Worm (Caenorhabditis elegans) whole organism, late embryonic: ENCODE results near the gene Y39G8B.5.
A peak's percentile ranks its signal among the peaks of the same experiment; 100 is the strongest.

Source experiments
- C08G9.2 ChIP-seq: sonication (generic microtip); optimal IDR thresholded peaks from 2 replicates; lab custom pipeline; 2016; ENCODE audit warnings: mild to moderate bottlenecking, missing genetic modification characterization, moderate library complexity, missing compliant biosample characterization
- C38D4.7 ChIP-seq: fragments of 200-800 bp; sonication (Bioruptor generic); optimal IDR thresholded peaks from 2 replicates; lab custom pipeline; 2018; ENCODE audit warnings: mild to moderate bottlenecking, missing genetic modification characterization, moderate library complexity, missing compliant biosample characterization
- F13H6.1 ChIP-seq: sonication (generic microtip); optimal IDR thresholded peaks from 2 replicates; lab custom pipeline; 2016; ENCODE audit warnings: missing genetic modification characterization, missing compliant biosample characterization
- K02D7.2 ChIP-seq: sonication (generic microtip); optimal IDR thresholded peaks from 2 replicates; lab custom pipeline; 2017; ENCODE audit warnings: mild to moderate bottlenecking, missing genetic modification characterization, missing compliant biosample characterization
- K09A11.1 ChIP-seq: sonication (generic microtip); optimal IDR thresholded peaks from 2 replicates; lab custom pipeline; 2017; ENCODE audit warnings: antibody characterized with exemption, mild to moderate bottlenecking, missing genetic modification characterization, missing compliant biosample characterization; ENCODE audit not compliant: insufficient read depth
- T23F11.4 ChIP-seq: fragments of 200-800 bp; sonication (Bioruptor generic); optimal IDR thresholded peaks from 2 replicates; lab custom pipeline; 2018; ENCODE audit warnings: mild to moderate bottlenecking, missing genetic modification characterization, missing compliant biosample characterization
- ceh-14 ChIP-seq: sonication (generic microtip); optimal IDR thresholded peaks from 2 replicates; lab custom pipeline; 2016; ENCODE audit warnings: missing genotype, missing genetic modification characterization, missing compliant biosample characterization
- ceh-18 ChIP-seq: sonication (generic microtip); optimal IDR thresholded peaks from 2 replicates; lab custom pipeline; 2016; ENCODE audit warnings: missing genetic modification characterization, missing compliant biosample characterization
- ceh-31 ChIP-seq: sonication (generic microtip); optimal IDR thresholded peaks from 2 replicates; lab custom pipeline; 2016; ENCODE audit warnings: missing genetic modification characterization, missing compliant biosample characterization
- ceh-45 ChIP-seq: fragments of 200-800 bp; sonication (Bioruptor generic); IDR thresholded peaks from 2 replicates; pipeline ENCODE4 v1.3.6; 2022; ENCODE audit warnings: missing genetic modification reagents, missing genetic modification characterization, missing compliant biosample characterization
- ceh-6 ChIP-seq: fragments of 200-800 bp; sonication (Bioruptor generic); optimal IDR thresholded peaks from 2 replicates; lab custom pipeline; 2018; ENCODE audit warnings: mild to moderate bottlenecking, missing genetic modification characterization, missing compliant biosample characterization
- dmd-4 ChIP-seq: sonication (generic microtip); optimal IDR thresholded peaks from 2 replicates; lab custom pipeline; 2016; ENCODE audit warnings: borderline replicate concordance, missing genetic modification characterization, missing compliant biosample characterization
- ets-4 ChIP-seq: sonication (generic microtip); optimal IDR thresholded peaks from 2 replicates; lab custom pipeline; 2016; ENCODE audit warnings: missing genetic modification characterization, missing compliant biosample characterization
- eyg-1 ChIP-seq: sonication (generic microtip); optimal IDR thresholded peaks from 2 replicates; lab custom pipeline; 2016; ENCODE audit warnings: missing genotype, missing genetic modification characterization, missing compliant biosample characterization
- fax-1 ChIP-seq: sonication (generic microtip); optimal IDR thresholded peaks from 2 replicates; lab custom pipeline; 2016; ENCODE audit warnings: missing genotype, missing genetic modification characterization, missing compliant biosample characterization
- fkh-10 ChIP-seq: fragments of 150-350 bp; optimal IDR thresholded peaks from 2 replicates; lab custom pipeline; 2014; ENCODE audit warnings: missing biosample characterization, missing genetic modification reagents, missing genetic modification characterization
- fkh-6 ChIP-seq: sonication (generic microtip); optimal IDR thresholded peaks from 2 replicates; lab custom pipeline; 2016; ENCODE audit warnings: missing genetic modification characterization, missing compliant biosample characterization
- hlh-13 ChIP-seq: fragments of 200-800 bp; sonication (Bioruptor generic); optimal IDR thresholded peaks from 2 replicates; lab custom pipeline; 2018; ENCODE audit warnings: mild to moderate bottlenecking, missing genetic modification characterization, missing compliant biosample characterization
- hlh-6 ChIP-seq: sonication (generic microtip); optimal IDR thresholded peaks from 2 replicates; lab custom pipeline; 2016; ENCODE audit warnings: missing genotype, missing genetic modification characterization, missing compliant biosample characterization
- madf-2 ChIP-seq: sonication (generic microtip); optimal IDR thresholded peaks from 2 replicates; lab custom pipeline; 2017; ENCODE audit warnings: missing genetic modification characterization, missing compliant biosample characterization
- mec-3 ChIP-seq: sonication (generic microtip); optimal IDR thresholded peaks from 2 replicates; lab custom pipeline; 2016; ENCODE audit warnings: borderline replicate concordance, missing genetic modification characterization, missing compliant biosample characterization
- nfya-1 ChIP-seq: sonication (generic microtip); optimal IDR thresholded peaks from 2 replicates; lab custom pipeline; 2017; ENCODE audit warnings: missing genetic modification characterization, mild to moderate bottlenecking, missing compliant biosample characterization, antibody characterized with exemption, moderate library complexity
- nhr-232 ChIP-seq: sonication (generic microtip); optimal IDR thresholded peaks from 2 replicates; lab custom pipeline; 2016; ENCODE audit warnings: missing genetic modification characterization, missing compliant biosample characterization
- npax-4 ChIP-seq: sonication (generic microtip); optimal IDR thresholded peaks from 2 replicates; lab custom pipeline; 2016; ENCODE audit warnings: missing genetic modification characterization, missing compliant biosample characterization
- odd-2 ChIP-seq: sonication (generic microtip); optimal IDR thresholded peaks from 2 replicates; lab custom pipeline; 2017; ENCODE audit warnings: antibody characterized with exemption, mild to moderate bottlenecking, missing genetic modification characterization, missing compliant biosample characterization
- pat-9 ChIP-seq: fragments of 200-800 bp; sonication (Bioruptor generic); optimal IDR thresholded peaks from 2 replicates; lab custom pipeline; 2018; ENCODE audit warnings: mild to moderate bottlenecking, missing genetic modification characterization, moderate library complexity, missing compliant biosample characterization
- pax-1 ChIP-seq: fragments of 150-350 bp; optimal IDR thresholded peaks from 2 replicates; lab custom pipeline; 2014; ENCODE audit warnings: missing biosample characterization, missing genetic modification characterization
- pha-2 ChIP-seq: sonication (generic microtip); optimal IDR thresholded peaks from 2 replicates; lab custom pipeline; 2017; ENCODE audit warnings: mild to moderate bottlenecking, missing genetic modification characterization, missing compliant biosample characterization
- pha-4 ChIP-seq: fragments of 150-350 bp; optimal IDR thresholded peaks from 2 replicates; lab custom pipeline; 2018; ENCODE audit warnings: missing biosample characterization, missing genetic modification reagents, missing genetic modification characterization
- syd-9 ChIP-seq: sonication (generic microtip); optimal IDR thresholded peaks from 2 replicates; lab custom pipeline; 2016; ENCODE audit warnings: mild to moderate bottlenecking, missing genetic modification characterization, moderate library complexity, missing compliant biosample characterization
- tbx-7 ChIP-seq: sonication (generic microtip); optimal IDR thresholded peaks from 2 replicates; lab custom pipeline; 2016; ENCODE audit warnings: missing genotype, missing genetic modification characterization, missing compliant biosample characterization
- unc-42 ChIP-seq: sonication (generic microtip); optimal IDR thresholded peaks from 2 replicates; lab custom pipeline; 2016; ENCODE audit warnings: missing genotype, missing genetic modification characterization, missing compliant biosample characterization
- unc-55 ChIP-seq: sonication (generic microtip); optimal IDR thresholded peaks from 2 replicates; lab custom pipeline; 2017; ENCODE audit warnings: missing biosample characterization, missing genetic modification reagents, missing genetic modification characterization
- unc-86 ChIP-seq: sonication (generic microtip); optimal IDR thresholded peaks from 2 replicates; lab custom pipeline; 2016; ENCODE audit warnings: missing genetic modification characterization, missing compliant biosample characterization
- ztf-16 ChIP-seq: sonication (generic microtip); optimal IDR thresholded peaks from 2 replicates; lab custom pipeline; 2017; ENCODE audit warnings: missing genetic modification characterization, missing compliant biosample characterization

Gene Y39G8B.5

DNA sequence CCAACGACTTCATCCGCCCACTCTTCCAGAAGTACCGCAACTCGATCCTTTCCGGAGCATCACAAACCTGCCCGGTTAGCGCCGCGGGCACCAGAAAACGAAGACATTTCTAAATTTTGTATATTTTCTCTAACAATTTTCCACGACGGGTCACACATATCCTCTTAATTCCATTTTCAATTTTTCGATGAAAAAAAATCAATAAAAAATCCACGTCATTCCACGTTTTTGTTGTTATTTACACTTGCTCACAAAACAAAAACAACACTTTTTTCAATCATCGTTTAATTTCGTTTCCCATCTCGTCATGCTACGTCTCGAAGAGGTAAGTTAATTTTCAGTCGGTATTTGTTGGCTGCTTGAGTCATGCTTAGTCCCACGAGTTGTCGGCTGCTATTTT, 16.7 kb upstream of the Y39G8B.5 start, which contains the start of gene F01D5.7:
Gene F01D5.7 (plus strand): TSS at position 301 of the 400 bp plus-strand sequence.
- TF ChIP-seq nfya-1 (tag; lab: Kevin White, UChicago), result no peak
- no peak for TF ChIP-seq K09A11.1 (tag; lab: Kevin White, UChicago)
- no peak for TF ChIP-seq ceh-6 (GFP tag; lab: Kevin White, UChicago)
- no peak for TF ChIP-seq hlh-13 (GFP tag; lab: Kevin White, UChicago)
- no peak for TF ChIP-seq eyg-1 (tag; lab: Kevin White, UChicago)
- no peak for TF ChIP-seq pat-9 (tag; lab: Kevin White, UChicago)
- TF ChIP-seq unc-42 (tag; lab: Kevin White, UChicago), result no peak
- no peak for TF ChIP-seq ets-4 (tag; lab: Kevin White, UChicago)
- no peak for TF ChIP-seq tbx-7 (tag; lab: Kevin White, UChicago)
- no peak for TF ChIP-seq pax-1
- no peak for TF ChIP-seq dmd-4
- TF ChIP-seq syd-9 (tag; lab: Kevin White, UChicago), result no peak
- TF ChIP-seq odd-2 (tag; lab: Kevin White, UChicago), result no peak

DNA sequence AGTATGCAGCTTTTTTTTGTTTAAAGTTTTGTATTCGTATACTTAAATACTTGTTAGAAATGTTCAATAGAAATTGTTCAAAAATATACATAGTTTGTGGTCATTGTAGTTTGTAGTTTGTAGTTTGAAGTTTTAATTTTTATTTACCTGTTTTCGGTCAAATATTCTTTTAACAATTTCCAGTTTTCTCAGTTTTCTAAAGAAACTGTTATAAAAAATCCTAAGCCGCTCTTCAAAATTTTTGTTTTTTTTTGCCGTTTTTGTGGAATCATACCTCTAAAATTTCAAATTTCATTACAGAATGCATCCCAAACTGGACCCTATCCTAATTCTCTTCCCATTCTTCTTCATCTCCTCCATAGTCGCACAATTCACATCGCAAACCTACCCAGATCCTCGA, 14.6 kb upstream of the Y39G8B.5 start, which contains the start of gene F01D5.6:
Gene F01D5.6 (plus strand): TSS at position 301 of the 400 bp plus-strand sequence.
- TF ChIP-seq nhr-232 (tag; lab: Kevin White, UChicago) (no peak), fkh-6 (tag; lab: Kevin White, UChicago) (no peak), C08G9.2 (tag; lab: Kevin White, UChicago) (no peak), ceh-14 (tag; lab: Kevin White, UChicago) (no peak), ceh-45 (GFP tag; lab: Robert Waterston, UW) (no peak), tbx-7 (tag; lab: Kevin White, UChicago) (no peak), pax-1 (no peak), unc-86 (no peak), ceh-31 (tag; lab: Kevin White, UChicago) (no peak), unc-55 (GFP tag; lab: Kevin White, UChicago) (no peak), odd-2 (tag; lab: Kevin White, UChicago) (no peak), madf-2 (tag; lab: Kevin White, UChicago) (no peak), ztf-16 (tag; lab: Kevin White, UChicago) (no peak), hlh-13 (GFP tag; lab: Kevin White, UChicago) (no peak), eyg-1 (tag; lab: Kevin White, UChicago) (no peak), pha-4 (tag; lab: Kevin White, UChicago) (no peak), fkh-10 (no peak), ceh-18 (tag; lab: Kevin White, UChicago) (no peak)

DNA sequence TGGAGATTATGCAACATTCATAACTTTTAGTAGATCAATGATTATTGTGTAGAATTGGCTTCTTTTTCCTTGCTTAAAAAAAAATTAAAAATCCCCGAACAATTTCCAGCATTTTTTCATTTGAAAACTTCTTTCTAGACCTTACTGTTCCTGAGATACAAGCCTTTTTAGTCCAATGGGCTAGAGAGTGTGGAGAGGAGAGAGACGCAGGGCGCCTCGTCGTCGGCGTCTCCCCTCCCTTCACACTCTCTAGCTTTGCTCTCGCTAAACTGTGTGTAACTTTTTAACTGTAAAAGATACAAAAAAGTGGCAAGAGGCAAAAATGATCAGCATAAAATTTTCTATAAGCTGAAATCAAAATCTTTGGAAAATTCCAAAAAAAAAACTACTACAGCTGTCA, 13.5 kb upstream of the Y39G8B.5 start:
- TF ChIP-seq F13H6.1 (no peak), dmd-4 (no peak), ceh-6 (GFP tag; lab: Kevin White, UChicago) (no peak), fax-1 (no peak), T23F11.4 (no peak), C38D4.7 (GFP tag; lab: Kevin White, UChicago) (no peak), pat-9 (tag; lab: Kevin White, UChicago) (no peak), npax-4 (tag; lab: Kevin White, UChicago) (no peak), hlh-6 (tag; lab: Kevin White, UChicago) (no peak), pha-2 (tag; lab: Kevin White, UChicago) (no peak), ceh-31 (tag; lab: Kevin White, UChicago) (no peak), mec-3 (tag; lab: Kevin White, UChicago) (no peak), K02D7.2 (no peak)

DNA sequence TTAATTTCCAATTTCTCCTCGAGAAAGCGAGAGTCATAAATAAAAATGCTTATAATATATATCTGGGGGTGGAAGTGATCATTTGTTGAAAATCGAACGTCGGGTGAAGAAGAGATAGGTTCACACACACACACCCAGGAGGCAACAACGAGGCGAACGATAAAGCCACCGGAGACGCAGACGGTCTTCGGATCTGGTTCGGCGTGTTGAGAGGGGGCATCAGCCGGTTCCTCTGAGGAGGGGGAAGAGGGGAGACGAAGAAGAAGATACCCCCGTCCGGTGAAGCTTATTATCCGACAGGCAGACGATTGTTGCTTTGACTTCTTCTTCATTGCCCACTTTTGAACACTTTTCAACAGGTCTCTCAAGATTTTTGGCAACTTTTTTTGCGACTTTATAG, 13.1 kb upstream of the Y39G8B.5 start:
- peak; percentile 21 for TF ChIP-seq ceh-31 (tag; lab: Kevin White, UChicago)
- no peak for TF ChIP-seq F13H6.1
